Worm (Caenorhabditis elegans): ENCODE data around the gene clec-222.

DNA sequence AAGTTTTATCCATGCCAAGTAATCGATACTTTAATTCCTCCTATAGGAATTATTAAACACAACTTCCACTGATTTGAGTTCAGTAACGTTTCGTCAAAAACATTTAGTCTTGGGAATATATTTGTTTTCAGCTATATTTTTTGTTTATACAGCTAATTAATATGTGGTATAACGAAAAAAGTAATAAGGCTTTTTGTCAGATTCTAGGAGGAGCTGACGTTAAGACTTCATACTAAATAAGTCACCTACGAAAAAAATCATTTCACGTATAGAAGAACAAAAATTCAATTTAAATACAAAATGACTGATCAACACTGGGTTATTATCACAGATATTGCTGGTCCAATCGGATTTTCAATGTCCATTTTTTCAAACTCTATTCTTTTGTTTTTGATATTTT is 2.4 kb upstream of the clec-222 start, which contains the start of gene str-115:
- TF ChIP-seq hlh-26 (GFP tag; conservative IDR thresholded peaks at IDR 0.05), result no peak
- no peak for TF ChIP-seq nfya-1 (tag; optimal IDR thresholded peaks at IDR 0.05; ENCODE audit: borderline replicate concordance, insufficient read depth)
- TF ChIP-seq repo-1 (tag; optimal IDR thresholded peaks at IDR 0.05), result no peak
- no peak for TF ChIP-seq efl-1 (GFP tag; optimal IDR thresholded peaks at IDR 0.05)
- TF ChIP-seq ama-1 (optimal IDR thresholded peaks at IDR 0.05), result no peak
- no peak for TF ChIP-seq ama-1 (GFP tag; optimal IDR thresholded peaks at IDR 0.05)
- no peak for TF ChIP-seq nhr-90 (tag; optimal IDR thresholded peaks at IDR 0.05)
- TF ChIP-seq egl-44 (GFP tag; IDR thresholded peaks at IDR 0.05), result no peak
- no peak for TF ChIP-seq lin-35 (GFP tag; optimal IDR thresholded peaks at IDR 0.05)
- TF ChIP-seq ZK185.1 (tag; optimal IDR thresholded peaks at IDR 0.05; ENCODE audit: poor library complexity, severe bottlenecking), result no peak
- no peak for TF ChIP-seq hlh-12 (tag; optimal IDR thresholded peaks at IDR 0.05)

Measured in whole organism, young adult.